Worm (Caenorhabditis elegans) whole organism, young adult: ENCODE measurements around the gene mrps-2.

ENCODE experiments used
- B0019.2 ChIP-seq: fragments of 200-800 bp; sonication (Bioruptor generic); conservative IDR thresholded peaks from 2 replicates; pipeline ENCODE4 v1.3.6; 2022; ENCODE audit warnings: missing genetic modification reagents, missing genetic modification characterization, missing compliant biosample characterization
- B0035.1 ChIP-seq: sonication (generic microtip); optimal IDR thresholded peaks from 2 replicates; lab custom pipeline; 2016; ENCODE audit warnings: missing genetic modification characterization, mild to moderate bottlenecking, missing compliant biosample characterization, missing genotype, missing genetic modification reagents
- B0336.3 ChIP-seq: fragments of 200-800 bp; sonication (Bioruptor generic); IDR thresholded peaks from 2 replicates; pipeline ENCODE4 v1.3.6; 2022; ENCODE audit warnings: missing genetic modification characterization, missing compliant biosample characterization
- F23B12.7 ChIP-seq: sonication (generic microtip); optimal IDR thresholded peaks from 2 replicates; lab custom pipeline; 2017; ENCODE audit warnings: missing genetic modification characterization, mild to moderate bottlenecking, missing compliant biosample characterization, antibody characterized with exemption, moderate library complexity; ENCODE audit not compliant: insufficient read depth
- F37B4.10 ChIP-seq: fragments of 200-800 bp; sonication (Bioruptor generic); IDR thresholded peaks from 2 replicates; pipeline ENCODE4 v1.3.6; 2022; ENCODE audit warnings: missing genetic modification characterization, missing compliant biosample characterization
- F39B2.1 ChIP-seq: fragments of 200-800 bp; sonication (Bioruptor generic); IDR thresholded peaks from 2 replicates; pipeline ENCODE4 v1.3.6; 2022; ENCODE audit warnings: missing genetic modification reagents, missing genetic modification characterization, missing compliant biosample characterization
- F57C9.4 ChIP-seq: sonication (generic microtip); optimal IDR thresholded peaks from 2 replicates; lab custom pipeline; 2017; ENCODE audit warnings: mild to moderate bottlenecking, missing genetic modification characterization, missing compliant biosample characterization
- T07F8.4 ChIP-seq: sonication (generic microtip); optimal IDR thresholded peaks from 2 replicates; lab custom pipeline; 2016; ENCODE audit warnings: mild to moderate bottlenecking, missing genetic modification characterization, moderate library complexity, missing compliant biosample characterization
- Y67H2A.10 ChIP-seq: fragments of 200-800 bp; sonication (Bioruptor generic); conservative IDR thresholded peaks from 2 replicates; pipeline ENCODE4 v1.3.6; 2022; ENCODE audit warnings: missing genetic modification reagents, missing genetic modification characterization, missing compliant biosample characterization
- Y95B8A.8 ChIP-seq: fragments of 200-800 bp; sonication (Bioruptor generic); IDR thresholded peaks from 2 replicates; pipeline ENCODE4 v1.3.6; 2022; ENCODE audit warnings: missing genetic modification reagents, missing genetic modification characterization, missing compliant biosample characterization
- akir-1 ChIP-seq: fragments of 200-800 bp; sonication (Bioruptor generic); optimal IDR thresholded peaks from 2 replicates; lab custom pipeline; 2018; ENCODE audit warnings: mild to moderate bottlenecking, missing genetic modification characterization, moderate library complexity, missing compliant biosample characterization
- atf-7 ChIP-seq: sonication (generic microtip); optimal IDR thresholded peaks from 2 replicates; lab custom pipeline; 2017; ENCODE audit warnings: mild to moderate bottlenecking, missing genetic modification characterization, missing compliant biosample characterization
- attf-6 ChIP-seq: fragments of 200-800 bp; sonication (Bioruptor generic); IDR thresholded peaks from 2 replicates; pipeline ENCODE4 v1.3.6; 2022; ENCODE audit warnings: missing genetic modification reagents, missing genetic modification characterization, missing compliant biosample characterization
- bed-1 ChIP-seq: fragments of 200-800 bp; sonication (Bioruptor generic); IDR thresholded peaks from 2 replicates; pipeline ENCODE4 v1.3.6; 2022; ENCODE audit warnings: missing genetic modification reagents, missing genetic modification characterization, missing compliant biosample characterization
- bed-2 ChIP-seq: fragments of 200-800 bp; sonication (Bioruptor generic); IDR thresholded peaks from 2 replicates; pipeline ENCODE4 v1.3.6; 2022; ENCODE audit warnings: missing genetic modification reagents, missing genetic modification characterization, missing compliant biosample characterization
- cebp-1 ChIP-seq, 2 experiments: fragments of 200-800 bp in 1 of 2; sonication (Bioruptor generic) in 1 of 2; sonication (generic microtip) in 1 of 2; IDR thresholded peaks in 1 of 2; optimal IDR thresholded peaks in 1 of 2; 2 replicates each; pipeline versions ENCODE4 v1.3.6 to Lab custom; 2017 to 2022; ENCODE audit warnings: missing compliant biosample characterization in 2 of 2, missing genetic modification characterization in 2 of 2, mild to moderate bottlenecking in 1 of 2, missing genetic modification reagents in 1 of 2, moderate library complexity in 1 of 2
- ceh-40 ChIP-seq: fragments of 200-800 bp; sonication (Bioruptor generic); IDR thresholded peaks from 2 replicates; pipeline ENCODE4 v1.3.6; 2022; ENCODE audit warnings: missing genetic modification characterization, missing compliant biosample characterization
- ceh-58 ChIP-seq: fragments of 200-800 bp; sonication (Bioruptor generic); IDR thresholded peaks from 2 replicates; pipeline ENCODE4 v1.3.6; 2022; ENCODE audit warnings: missing genetic modification characterization, missing compliant biosample characterization
- him-1 ChIP-seq: sonication (generic microtip); optimal IDR thresholded peaks from 2 replicates; lab custom pipeline; 2016; ENCODE audit warnings: missing genotype, missing genetic modification reagents, missing genetic modification characterization, missing compliant biosample characterization
- hmg-20 ChIP-seq: fragments of 200-800 bp; sonication (Bioruptor generic); IDR thresholded peaks from 2 replicates; pipeline ENCODE4 v1.3.6; 2022; ENCODE audit warnings: missing genetic modification reagents, missing genetic modification characterization, missing compliant biosample characterization
- let-607 ChIP-seq, 2 experiments: fragments of 200-800 bp in 1 of 2; sonication (Bioruptor generic) in 1 of 2; sonication (generic microtip) in 1 of 2; optimal IDR thresholded peaks; 2 replicates each; lab custom pipeline; 2016 to 2018; ENCODE audit warnings: mild to moderate bottlenecking in 2 of 2, missing compliant biosample characterization in 2 of 2, missing genetic modification characterization in 2 of 2, moderate library complexity in 2 of 2, missing genotype in 1 of 2
- lin-54 ChIP-seq: fragments of 200-800 bp; sonication (Bioruptor generic); optimal IDR thresholded peaks from 2 replicates; lab custom pipeline; 2018; ENCODE audit warnings: mild to moderate bottlenecking, missing genetic modification characterization, missing compliant biosample characterization
- lsy-27 ChIP-seq: sonication (generic microtip); optimal IDR thresholded peaks from 2 replicates; lab custom pipeline; 2017; ENCODE audit warnings: missing genetic modification characterization, mild to moderate bottlenecking, missing compliant biosample characterization, antibody characterized with exemption, missing genotype, borderline replicate concordance; ENCODE audit not compliant: insufficient read depth
- madf-10 ChIP-seq: sonication (generic microtip); optimal IDR thresholded peaks from 2 replicates; lab custom pipeline; 2016; ENCODE audit warnings: mild to moderate bottlenecking, missing genetic modification characterization, missing compliant biosample characterization
- madf-3 ChIP-seq: fragments of 200-800 bp; sonication (Bioruptor generic); IDR thresholded peaks from 2 replicates; pipeline ENCODE4 v1.3.6; 2022; ENCODE audit warnings: missing genetic modification reagents, missing genetic modification characterization, missing compliant biosample characterization
- madf-6 ChIP-seq: fragments of 200-800 bp; sonication (Bioruptor generic); IDR thresholded peaks from 2 replicates; pipeline ENCODE4 v1.3.6; 2022; ENCODE audit warnings: missing genetic modification reagents, missing genetic modification characterization, missing compliant biosample characterization
- madf-8 ChIP-seq: fragments of 200-800 bp; sonication (Bioruptor generic); conservative IDR thresholded peaks from 2 replicates; pipeline ENCODE4 v1.3.6; 2022; ENCODE audit warnings: missing genetic modification reagents, missing genetic modification characterization, missing compliant biosample characterization
- mcd-1 ChIP-seq: fragments of 200-800 bp; sonication (Bioruptor generic); IDR thresholded peaks from 2 replicates; pipeline ENCODE4 v1.3.6; 2022; ENCODE audit warnings: missing genetic modification reagents, missing genetic modification characterization, missing compliant biosample characterization
- nfya-2 ChIP-seq: fragments of 200-800 bp; sonication (Bioruptor generic); IDR thresholded peaks from 2 replicates; pipeline ENCODE4 v1.3.6; 2022; ENCODE audit warnings: missing genetic modification reagents, missing genetic modification characterization, missing compliant biosample characterization
- nfyb-1 ChIP-seq: fragments of 200-800 bp; sonication (Bioruptor generic); IDR thresholded peaks from 2 replicates; pipeline ENCODE4 v1.3.6; 2022; ENCODE audit warnings: missing genetic modification reagents, missing genetic modification characterization, missing compliant biosample characterization
- nhr-179 ChIP-seq: sonication (generic microtip); optimal IDR thresholded peaks from 2 replicates; lab custom pipeline; 2016; ENCODE audit warnings: mild to moderate bottlenecking, missing genetic modification characterization, missing compliant biosample characterization
- sdz-38 ChIP-seq: sonication (generic microtip); optimal IDR thresholded peaks from 2 replicates; lab custom pipeline; 2016; ENCODE audit warnings: missing genotype, missing genetic modification characterization, missing compliant biosample characterization
- snpc-1.3 ChIP-seq: sonication (generic microtip); optimal IDR thresholded peaks from 2 replicates; lab custom pipeline; 2017; ENCODE audit warnings: missing genetic modification characterization, mild to moderate bottlenecking, missing compliant biosample characterization, antibody characterized with exemption, moderate library complexity, missing genotype, missing genetic modification reagents; ENCODE audit not compliant: insufficient read depth
- snpc-4 ChIP-seq, 5 experiments: fragments of 150-350 bp in 1 of 5; sonication (generic microtip) in 4 of 5; optimal IDR thresholded peaks; 2 replicates each; lab custom pipeline; 2014 to 2018; ENCODE audit warnings: missing genetic modification characterization in 5 of 5, missing biosample characterization in 3 of 5, antibody characterized with exemption in 2 of 5, mild to moderate bottlenecking in 2 of 5, missing compliant biosample characterization in 2 of 5, missing genotype in 2 of 5, moderate library complexity in 2 of 5, missing genetic modification reagents in 1 of 5
- somi-1 ChIP-seq: fragments of 200-800 bp; sonication (Bioruptor generic); optimal IDR thresholded peaks from 2 replicates; lab custom pipeline; 2018; ENCODE audit warnings: mild to moderate bottlenecking, missing genetic modification characterization, missing compliant biosample characterization
- sptf-2 ChIP-seq: fragments of 200-800 bp; sonication (Bioruptor generic); optimal IDR thresholded peaks from 2 replicates; lab custom pipeline; 2018; ENCODE audit warnings: mild to moderate bottlenecking, missing genetic modification characterization, missing compliant biosample characterization
- tbx-9 ChIP-seq: sonication (generic microtip); optimal IDR thresholded peaks from 2 replicates; lab custom pipeline; 2016; ENCODE audit warnings: borderline replicate concordance, missing genetic modification characterization, inconsistent platforms, missing compliant biosample characterization
- unc-130 ChIP-seq: sonication (generic microtip); optimal IDR thresholded peaks from 2 replicates; lab custom pipeline; 2016; ENCODE audit warnings: missing genetic modification reagents, missing genetic modification characterization, missing compliant biosample characterization
- xnd-1 ChIP-seq: sonication (generic microtip); optimal IDR thresholded peaks from 2 replicates; lab custom pipeline; 2016; ENCODE audit warnings: missing genotype, missing genetic modification reagents, missing genetic modification characterization, missing compliant biosample characterization
- ztf-25 ChIP-seq: fragments of 200-800 bp; sonication (Bioruptor generic); IDR thresholded peaks from 2 replicates; pipeline ENCODE4 v1.3.6; 2022; ENCODE audit warnings: missing genetic modification reagents, missing genetic modification characterization, missing compliant biosample characterization
- ztf-26 ChIP-seq: sonication (generic microtip); optimal IDR thresholded peaks from 2 replicates; lab custom pipeline; 2017; ENCODE audit warnings: missing genetic modification characterization, missing compliant biosample characterization
- ztf-28 ChIP-seq: fragments of 200-800 bp; sonication (Bioruptor generic); IDR thresholded peaks from 2 replicates; pipeline ENCODE4 v1.3.6; 2022; ENCODE audit warnings: missing genetic modification reagents, missing genetic modification characterization, missing compliant biosample characterization

Gene mrps-2

ce11 chrV:8500348-8500747 lies 34.9 kb downstream of the mrps-2 start (continued):
- peak; percentile 99 for TF ChIP-seq nfyb-1
- TF ChIP-seq lin-54 (GFP tag; lab: Kevin White, UChicago) = peak; percentile 97
- TF ChIP-seq F57C9.4 (tag; lab: Kevin White, UChicago) = peak; percentile 99
- TF ChIP-seq ztf-25 (GFP tag; lab: Robert Waterston, UW) = peak; percentile 100
- TF ChIP-seq Y67H2A.10 (GFP tag; lab: Robert Waterston, UW) = peak; percentile 89
- peak; percentile 91 for TF ChIP-seq let-607 (tag; optimal IDR thresholded peaks at IDR 0.05; lab: Kevin White, UChicago)
- TF ChIP-seq madf-6 (GFP tag; lab: Robert Waterston, UW) = peak; percentile 94
- peak; percentile 99 for TF ChIP-seq F37B4.10 (GFP tag; lab: Robert Waterston, UW)
- peak; percentile 79 for TF ChIP-seq xnd-1
- peak; percentile 77 for TF ChIP-seq sdz-38 (tag; lab: Kevin White, UChicago)
- peak; percentile 97 for TF ChIP-seq nfya-2 (GFP tag; lab: Robert Waterston, UW)
- peak; percentile 96 for TF ChIP-seq madf-3 (GFP tag; lab: Robert Waterston, UW)
- peak; percentile 62 for TF ChIP-seq lsy-27 (tag; lab: Kevin White, UChicago)
- TF ChIP-seq him-1 (tag; lab: Kevin White, UChicago) = peak; percentile 100
- TF ChIP-seq tbx-9 (tag; lab: Kevin White, UChicago) = peak; percentile 100
- TF ChIP-seq snpc-1.3 (tag; lab: Kevin White, UChicago) = peak; percentile 98
- peak; percentile 98 for TF ChIP-seq ceh-40 (GFP tag; lab: Robert Waterston, UW)
- peak; percentile 97 for TF ChIP-seq F39B2.1 (GFP tag; lab: Robert Waterston, UW)
- TF ChIP-seq ztf-26 (tag; lab: Kevin White, UChicago) = peak; percentile 95
- peak; percentile 99 for TF ChIP-seq B0336.3
- TF ChIP-seq snpc-4 (GFP tag; optimal IDR thresholded peaks at IDR 0.05; lab: Kevin White, UChicago) = peak; percentile 99
- peak; percentile 99 to 100 (median 100) for TF ChIP-seq snpc-4 (tag; optimal IDR thresholded peaks at IDR 0.05; lab: Kevin White, UChicago)
- TF ChIP-seq T07F8.4 (tag; lab: Kevin White, UChicago) = peak; percentile 96
- TF ChIP-seq cebp-1 (GFP tag; IDR thresholded peaks at IDR 0.05; lab: Robert Waterston, UW) = peak; percentile 88
- peak; percentile 97 for TF ChIP-seq cebp-1 (tag; optimal IDR thresholded peaks at IDR 0.05; lab: Kevin White, UChicago)
- TF ChIP-seq akir-1 (GFP tag; lab: Kevin White, UChicago) = peak; percentile 95
- TF ChIP-seq F23B12.7 = peak; percentile 93
- TF ChIP-seq Y95B8A.8 (GFP tag; lab: Robert Waterston, UW) = peak; percentile 99
- peak; percentile 99 for TF ChIP-seq bed-1 (GFP tag; lab: Robert Waterston, UW)
- peak; percentile 100 for TF ChIP-seq ceh-58
- TF ChIP-seq atf-7 = peak; percentile 98
- TF ChIP-seq hmg-20 = peak; percentile 98
- TF ChIP-seq B0035.1 = peak; percentile 96
- TF ChIP-seq somi-1 = peak; percentile 99
- peak; percentile 98 for TF ChIP-seq ztf-28 (GFP tag; lab: Robert Waterston, UW)
- peak; percentile 93 for TF ChIP-seq mcd-1 (GFP tag; lab: Robert Waterston, UW)
- peak; percentile 93 for TF ChIP-seq bed-2 (GFP tag; lab: Robert Waterston, UW)
- TF ChIP-seq madf-10 (tag; lab: Kevin White, UChicago) = peak; percentile 94
- TF ChIP-seq attf-6 (GFP tag; lab: Robert Waterston, UW) = peak; percentile 94
- TF ChIP-seq nhr-179 (tag; lab: Kevin White, UChicago) = peak; percentile 90
- TF ChIP-seq unc-130 = peak; percentile 96
- TF ChIP-seq sptf-2 (GFP tag; lab: Kevin White, UChicago) = peak; percentile 100
- TF ChIP-seq madf-8 (GFP tag; lab: Robert Waterston, UW) = peak; percentile 84
- peak; percentile 92 for TF ChIP-seq B0019.2 (GFP tag; lab: Robert Waterston, UW)
